Worm (Caenorhabditis elegans): ENCODE results near the gene sra-31.
A peak's percentile ranks its signal among the peaks of the same experiment; 100 is the strongest.

Gene sra-31

ce11 chrII:6608626-6609025 is 30.3 kb upstream of the sra-31 start:
- TF ChIP-seq F22D6.2 (tag; optimal IDR thresholded peaks at IDR 0.05) (no peak), F52B5.7 (tag; optimal IDR thresholded peaks at IDR 0.05) (no peak), lin-40 (tag; optimal IDR thresholded peaks at IDR 0.05) (no peak), aptf-3 (GFP tag; IDR thresholded peaks at IDR 0.05) (no peak), tbp1 (GFP tag; optimal IDR thresholded peaks at IDR 0.05) (no peak), akir-1 (GFP tag; optimal IDR thresholded peaks at IDR 0.05) (no peak), hlh-12 (tag; optimal IDR thresholded peaks at IDR 0.05) (no peak), egrh-3 (GFP tag; IDR thresholded peaks at IDR 0.05) (no peak), atf-7 (tag; optimal IDR thresholded peaks at IDR 0.05) (no peak), let-607 (tag; optimal IDR thresholded peaks at IDR 0.05) (no peak), bed-1 (GFP tag; IDR thresholded peaks at IDR 0.05) (no peak), hlh-26 (GFP tag; conservative IDR thresholded peaks at IDR 0.05) (no peak), egl-18 (GFP tag; IDR thresholded peaks at IDR 0.05) (no peak), ztf-25 (GFP tag; IDR thresholded peaks at IDR 0.05) (no peak), lin-54 (GFP tag; optimal IDR thresholded peaks at IDR 0.05) (no peak), ZK185.1 (tag; optimal IDR thresholded peaks at IDR 0.05; ENCODE audit: poor library complexity, severe bottlenecking) (no peak)

- TF ChIP-seq B0336.3 (GFP tag; IDR thresholded peaks at IDR 0.05) (no peak), nhr-27 (tag; optimal IDR thresholded peaks at IDR 0.05) (no peak), ceh-79 (tag; optimal IDR thresholded peaks at IDR 0.05) (no peak), ets-4 (GFP tag; optimal IDR thresholded peaks at IDR 0.05) (no peak), cebp-1 (GFP tag; IDR thresholded peaks at IDR 0.05) (no peak), cebp-1 (tag; optimal IDR thresholded peaks at IDR 0.05) (peak; percentile 41), egl-18 (GFP tag; IDR thresholded peaks at IDR 0.05) (no peak), him-1 (tag; optimal IDR thresholded peaks at IDR 0.05) (no peak), lin-54 (GFP tag; optimal IDR thresholded peaks at IDR 0.05) (peak; percentile 3), lag-1 (GFP tag; IDR thresholded peaks at IDR 0.05) (no peak), F57C9.4 (tag; optimal IDR thresholded peaks at IDR 0.05) (no peak), hmg-1.2 (GFP tag; IDR thresholded peaks at IDR 0.05) (peak; percentile 99), Y79H2A.3 (GFP tag; conservative IDR thresholded peaks at IDR 0.05) (no peak), ceh-27 (GFP tag; optimal IDR thresholded peaks at IDR 0.05) (no peak), ztf-22 (GFP tag; optimal IDR thresholded peaks at IDR 0.05) (no peak), cebp-2 (GFP tag; IDR thresholded peaks at IDR 0.05) (no peak), ztf-6 (GFP tag; IDR thresholded peaks at IDR 0.05) (no peak), madf-3 (GFP tag; IDR thresholded peaks at IDR 0.05) (no peak), D2030.7 (GFP tag; IDR thresholded peaks at IDR 0.05) (no peak), sdz-38 (tag; optimal IDR thresholded peaks at IDR 0.05) (no peak), dox-1 (GFP tag; IDR thresholded peaks at IDR 0.05) (peak; percentile 38; the same call in 1 of the 2 replicates), athp-1 (tag; optimal IDR thresholded peaks at IDR 0.05) (no peak), xnd-1 (tag; optimal IDR thresholded peaks at IDR 0.05) (no peak), hlh-12 (tag; optimal IDR thresholded peaks at IDR 0.05) (no peak), ceh-91 (GFP tag; IDR thresholded peaks at IDR 0.05) (no peak), ZK185.1 (tag; optimal IDR thresholded peaks at IDR 0.05; ENCODE audit: poor library complexity, severe bottlenecking) (peak; percentile 34), nhr-80 (tag; optimal IDR thresholded peaks at IDR 0.05) (no peak), attf-3 (GFP tag; conservative IDR thresholded peaks at IDR 0.05) (0 out of 2 replicates have a peak, but pooled peaks have one; percentile 33), die-1 (tag; optimal IDR thresholded peaks at IDR 0.05) (no peak), ekl-4 (GFP tag; IDR thresholded peaks at IDR 0.05) (no peak), mcd-1 (GFP tag; IDR thresholded peaks at IDR 0.05) (peak; percentile 47; the same call in 1 of the 2 replicates), F22D6.2 (tag; optimal IDR thresholded peaks at IDR 0.05) (no peak), Y56A3A.18 (GFP tag; IDR thresholded peaks at IDR 0.05) (no peak), chd-7 (tag; optimal IDR thresholded peaks at IDR 0.05) (no peak), B0035.1 (tag; optimal IDR thresholded peaks at IDR 0.05) (no peak), nfya-1 (tag; optimal IDR thresholded peaks at IDR 0.05; ENCODE audit: borderline replicate concordance, insufficient read depth) (no peak), rpc-1 (optimal IDR thresholded peaks at IDR 0.05) (no peak), rpc-1 (tag; optimal IDR thresholded peaks at IDR 0.05) (no peak), ztf-25 (GFP tag; IDR thresholded peaks at IDR 0.05) (no peak)
Observed at ce11 chrII:6600973-6601372, 22.7 kb upstream of the sra-31 start, which contains the start of gene vps-33.2. Gene vps-33.2 (plus strand): TSS chrII:6601216.
